Worm (Caenorhabditis elegans): ENCODE data around the gene F44B9.2.

Gene F44B9.2

DNA sequence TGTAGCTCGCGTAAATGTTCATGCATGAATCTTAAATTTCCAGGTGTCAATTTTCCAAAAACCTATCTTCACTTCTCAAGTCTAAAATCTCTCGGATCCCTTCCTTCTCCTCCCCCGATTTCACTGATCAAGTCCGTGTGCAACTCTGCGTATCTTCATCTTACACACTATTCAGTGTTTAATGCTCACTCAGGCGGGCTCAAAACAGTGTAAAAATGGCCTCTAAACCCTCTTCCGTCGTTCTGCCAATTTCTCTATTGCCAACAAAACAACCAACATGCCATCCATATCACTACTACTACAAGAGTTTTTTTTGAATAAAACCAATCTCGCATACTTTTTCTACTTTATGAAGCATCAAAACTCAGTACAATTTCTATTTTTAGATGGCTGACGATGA is at the start of gene F44B9.2:
TSS of gene F44B9.2 (plus strand) at position 387 of the 400 bp plus-strand sequence.
- TF ChIP-seq pat-9 (tag; optimal IDR thresholded peaks at IDR 0.05) (peak; percentile 5), ceh-30 (tag; optimal IDR thresholded peaks at IDR 0.05) (no peak)

DNA sequence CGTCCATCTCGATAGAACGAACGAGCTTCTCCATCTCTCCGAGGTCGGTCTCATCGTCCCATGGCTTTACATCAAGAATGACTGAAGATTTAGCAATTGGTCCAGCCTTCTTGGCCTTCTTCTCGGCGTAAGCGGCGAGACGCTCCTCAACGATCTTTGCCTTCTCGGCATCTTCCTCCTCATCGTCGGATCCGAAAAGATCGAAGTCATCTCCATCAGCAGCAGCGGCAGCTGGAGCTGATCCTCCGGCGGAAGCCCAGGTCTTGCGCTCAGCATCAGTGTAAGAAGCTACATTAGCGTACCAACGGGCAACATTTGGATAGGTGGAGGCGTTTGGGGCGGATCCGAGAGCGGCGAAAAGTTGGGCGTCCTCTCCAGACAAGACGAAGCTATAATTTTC is 49.6 kb upstream of the F44B9.2 start:
- TF ChIP-seq ceh-30 (tag; optimal IDR thresholded peaks at IDR 0.05) = no peak
- no peak for TF ChIP-seq fax-1 (tag; optimal IDR thresholded peaks at IDR 0.05)
- no peak for TF ChIP-seq elt-2 (tag; optimal IDR thresholded peaks at IDR 0.05)
- TF ChIP-seq unc-3 (GFP tag; conservative IDR thresholded peaks at IDR 0.05) = no peak
- TF ChIP-seq unc-3 (tag; optimal IDR thresholded peaks at IDR 0.05) = no peak
- TF ChIP-seq pha-4 (tag; optimal IDR thresholded peaks at IDR 0.05) = no peak
- no peak for TF ChIP-seq syd-9 (tag; optimal IDR thresholded peaks at IDR 0.05)
- TF ChIP-seq mec-3 (tag; optimal IDR thresholded peaks at IDR 0.05; ENCODE audit: borderline replicate concordance) = no peak
- no peak for TF ChIP-seq ceh-48 (tag; optimal IDR thresholded peaks at IDR 0.05)
- TF ChIP-seq pha-2 (tag; optimal IDR thresholded peaks at IDR 0.05) = no peak
- TF ChIP-seq ceh-45 (GFP tag; IDR thresholded peaks at IDR 0.05) = no peak
- no peak for TF ChIP-seq unc-55 (GFP tag; optimal IDR thresholded peaks at IDR 0.05)
- no peak for TF ChIP-seq pag-3 (tag; optimal IDR thresholded peaks at IDR 0.05; ENCODE audit: borderline replicate concordance)
- no peak for TF ChIP-seq nhr-11 (tag; optimal IDR thresholded peaks at IDR 0.05)
- no peak for TF ChIP-seq Y22D7AL.16 (tag; optimal IDR thresholded peaks at IDR 0.05)
- no peak for TF ChIP-seq ceh-6 (GFP tag; optimal IDR thresholded peaks at IDR 0.05)

DNA sequence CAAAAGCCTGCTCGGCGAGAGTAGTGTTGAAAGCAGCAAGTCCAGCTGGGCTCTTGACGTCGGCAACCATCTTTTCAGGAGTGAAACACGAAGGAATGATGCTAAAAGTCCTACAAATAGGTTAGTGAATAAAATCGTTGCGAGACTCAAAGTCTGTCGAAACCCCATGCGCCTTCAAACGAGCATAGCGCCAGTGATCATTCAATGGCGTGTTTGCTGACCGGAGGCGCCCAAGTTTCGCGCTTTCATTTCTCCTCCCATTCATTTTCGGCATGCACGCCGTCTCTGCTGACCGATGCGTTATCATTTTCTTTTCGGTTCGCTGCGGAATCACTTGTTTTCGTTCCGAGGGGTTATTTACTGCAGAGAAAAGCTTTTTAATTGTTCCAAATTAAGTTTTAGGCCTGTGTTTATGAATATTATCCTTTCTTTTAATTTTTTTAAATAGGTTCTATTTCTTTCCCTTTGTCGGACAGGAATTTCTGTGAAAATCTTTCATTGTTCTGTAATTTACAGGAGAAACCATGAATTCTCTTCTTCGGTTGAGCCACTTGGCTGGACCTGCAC is 49.0 kb upstream of the F44B9.2 start, which contains the start of the genes eef-1B.1 and aco-2:
TSS of gene eef-1B.1 (minus strand) at position 186 of the 567 bp plus-strand sequence.
TSS of gene aco-2 (plus strand) at position 517 of the 567 bp plus-strand sequence.
- TF ChIP-seq ceh-18 (tag; optimal IDR thresholded peaks at IDR 0.05) (peak; percentile 25), unc-55 (GFP tag; optimal IDR thresholded peaks at IDR 0.05) (peak; percentile 3), hlh-30 (tag; optimal IDR thresholded peaks at IDR 0.05; ENCODE audit: insufficient read depth) (peak; percentile 37), pat-9 (tag; optimal IDR thresholded peaks at IDR 0.05) (peak; percentile 29), T23F11.4 (GFP tag; optimal IDR thresholded peaks at IDR 0.05) (no peak), ceh-31 (tag; optimal IDR thresholded peaks at IDR 0.05) (peak; percentile 55), ama-1 (optimal IDR thresholded peaks at IDR 0.05) (no peak), unc-42 (tag; optimal IDR thresholded peaks at IDR 0.05) (peak; percentile 62), nfya-1 (tag; optimal IDR thresholded peaks at IDR 0.05) (peak; percentile 61), elt-2 (tag; optimal IDR thresholded peaks at IDR 0.05) (peak; percentile 25), unc-86 (tag; optimal IDR thresholded peaks at IDR 0.05) (peak; percentile 6), K02D7.2 (tag; optimal IDR thresholded peaks at IDR 0.05) (no peak), pha-4 (tag; optimal IDR thresholded peaks at IDR 0.05) (no peak), hlh-15 (tag; optimal IDR thresholded peaks at IDR 0.05) (no peak), madf-2 (tag; optimal IDR thresholded peaks at IDR 0.05) (no peak), tbx-2 (tag; optimal IDR thresholded peaks at IDR 0.05) (peak; percentile 41), eyg-1 (tag; optimal IDR thresholded peaks at IDR 0.05) (no peak), dve-1 (tag; optimal IDR thresholded peaks at IDR 0.05) (peak; percentile 11), ceh-6 (GFP tag; optimal IDR thresholded peaks at IDR 0.05) (no peak)

DNA sequence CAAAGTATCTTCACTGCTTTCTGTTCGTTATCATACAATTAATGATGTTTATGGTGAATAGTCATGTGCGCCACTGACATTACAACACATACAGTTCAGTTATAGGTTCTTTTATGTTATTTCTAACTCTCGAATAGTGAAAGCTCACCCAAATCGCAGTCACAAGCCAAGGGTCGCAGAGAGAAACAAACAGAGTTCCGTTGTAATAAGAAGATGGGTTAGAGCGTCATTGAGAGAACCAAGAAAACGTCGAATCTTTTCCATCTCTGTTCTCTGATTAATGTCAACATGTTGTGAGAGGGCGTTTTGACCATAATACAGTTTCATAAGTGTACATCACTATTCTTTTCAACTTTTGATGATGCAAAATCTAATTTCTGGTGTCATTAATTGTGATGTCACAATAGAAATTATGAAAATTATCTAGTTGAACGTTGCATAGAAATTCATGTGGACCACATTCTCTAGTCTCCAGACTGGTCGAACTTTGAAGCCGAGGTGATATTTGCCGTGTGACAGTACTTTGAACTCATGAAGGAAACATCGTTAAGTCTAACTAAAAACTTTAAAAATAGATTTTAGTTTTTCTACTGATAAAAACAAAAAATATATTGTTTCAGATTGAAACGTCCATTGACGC is 48.2 kb upstream of the F44B9.2 start:
- TF ChIP-seq sox-2 (GFP tag; IDR thresholded peaks at IDR 0.05) = no peak
- TF ChIP-seq ceh-31 (tag; optimal IDR thresholded peaks at IDR 0.05) = no peak
- no peak for TF ChIP-seq pha-4 (tag; optimal IDR thresholded peaks at IDR 0.05)
- no peak for TF ChIP-seq hlh-8 (tag; optimal IDR thresholded peaks at IDR 0.05)
- TF ChIP-seq rnt-1 (tag; optimal IDR thresholded peaks at IDR 0.05) = no peak
- no peak for TF ChIP-seq ceh-22 (tag; optimal IDR thresholded peaks at IDR 0.05)
- no peak for TF ChIP-seq ceh-18 (tag; optimal IDR thresholded peaks at IDR 0.05)
- no peak for TF ChIP-seq ceh-2 (tag; optimal IDR thresholded peaks at IDR 0.05)
- no peak for TF ChIP-seq gmeb-2 (tag; optimal IDR thresholded peaks at IDR 0.05)
- no peak for TF ChIP-seq npax-4 (tag; optimal IDR thresholded peaks at IDR 0.05)
- TF ChIP-seq fkh-6 (tag; optimal IDR thresholded peaks at IDR 0.05) = no peak
- no peak for TF ChIP-seq dve-1 (tag; optimal IDR thresholded peaks at IDR 0.05)
- TF ChIP-seq elt-4 (tag; optimal IDR thresholded peaks at IDR 0.05) = no peak
- no peak for TF ChIP-seq unc-86 (tag; optimal IDR thresholded peaks at IDR 0.05)
- no peak for TF ChIP-seq F13H6.1 (tag; optimal IDR thresholded peaks at IDR 0.05)
- no peak for TF ChIP-seq unc-3 (GFP tag; conservative IDR thresholded peaks at IDR 0.05)
- no peak for TF ChIP-seq unc-3 (tag; optimal IDR thresholded peaks at IDR 0.05)
- no peak for TF ChIP-seq mec-3 (tag; optimal IDR thresholded peaks at IDR 0.05; ENCODE audit: borderline replicate concordance)
- TF ChIP-seq ztf-16 (tag; optimal IDR thresholded peaks at IDR 0.05) = no peak

Data from whole organism, late embryonic.